Fruit fly (Drosophila melanogaster) whole organism, adult: ENCODE results near the gene CG11698.

ENCODE experiments used
- Crg-1 ChIP-seq: fragments of 200-800 bp; sonication (Bioruptor generic); optimal IDR thresholded peaks from 2 replicates; lab custom pipeline; 2016; ENCODE audit warnings: missing biosample characterization, missing genetic modification characterization
- bab1 ChIP-seq: fragments of 200-800 bp; sonication (Bioruptor generic); optimal IDR thresholded peaks from 3 replicates; lab custom pipeline; 2019; ENCODE audit warnings: missing biosample characterization, mild to moderate bottlenecking, missing genetic modification characterization, moderate library complexity
- pad ChIP-seq: fragments of 200-800 bp; sonication (Bioruptor generic); optimal IDR thresholded peaks from 3 replicates; lab custom pipeline; 2017; ENCODE audit warnings: missing biosample characterization, missing genetic modification characterization, mild to moderate bottlenecking, moderate library complexity, missing genetic modification reagents
- tj ChIP-seq: fragments of 200-800 bp; sonication (Bioruptor generic); optimal IDR thresholded peaks from 3 replicates; lab custom pipeline; 2017; ENCODE audit warnings: missing biosample characterization, mild to moderate bottlenecking, missing genetic modification characterization, moderate library complexity

dm6 chr3R:8354969-8355368, 43.0 kb downstream of the CG11698 start:
- TF ChIP-seq Crg-1 (GFP tag; lab: Kevin White, UChicago) (no peak), tj (GFP tag; lab: Kevin White, UChicago) (no peak), pad (no peak), bab1 (no peak)
